Worm (Caenorhabditis elegans) whole organism, L4 larva: ENCODE data around the gene ifas-2.

Experiments used
- Y105C5A.15 ChIP-seq: fragments of 200-800 bp; sonication (Bioruptor generic); IDR thresholded peaks from 2 replicates; pipeline ENCODE4 v1.3.6; 2022; ENCODE audit warnings: missing genetic modification characterization, missing compliant biosample characterization
- ama-1 ChIP-seq: fragments of 150-350 bp; optimal IDR thresholded peaks from 2 replicates; lab custom pipeline; 2014; ENCODE audit warnings: inconsistent platforms, mixed read lengths
- ceh-44 ChIP-seq: fragments of 200-800 bp; sonication (Bioruptor generic); IDR thresholded peaks from 2 replicates; pipeline ENCODE4 v1.3.6; 2022; ENCODE audit warnings: missing genetic modification reagents, missing genetic modification characterization, missing compliant biosample characterization
- daf-12 ChIP-seq: fragments of 150-350 bp; optimal IDR thresholded peaks from 2 replicates; lab custom pipeline; 2014; ENCODE audit warnings: missing biosample characterization, missing genetic modification reagents, missing genetic modification characterization
- hif-1 ChIP-seq, 2 experiments: sonication (generic microtip); optimal IDR thresholded peaks; 2 replicates each; lab custom pipeline; 2016 to 2017; ENCODE audit warnings: missing compliant biosample characterization in 2 of 2, missing genetic modification characterization in 2 of 2, missing genetic modification reagents in 2 of 2, missing genotype in 2 of 2, mild to moderate bottlenecking in 1 of 2
- hmg-1.1 ChIP-seq: fragments of 200-800 bp; sonication (Bioruptor generic); IDR thresholded peaks from 2 replicates; pipeline ENCODE4 v1.3.6; 2022; ENCODE audit warnings: missing genetic modification reagents, missing genetic modification characterization, missing compliant biosample characterization
- lin-15B ChIP-seq: fragments of 150-350 bp; sonication (generic microtip); optimal IDR thresholded peaks from 3 replicates; lab custom pipeline; 2014; ENCODE audit warnings: missing biosample characterization, missing genetic modification characterization
- mep-1 ChIP-seq: fragments of 150-350 bp; sonication (generic microtip); optimal IDR thresholded peaks from 3 replicates; lab custom pipeline; 2014; ENCODE audit warnings: missing biosample characterization, missing genetic modification characterization
- nhr-28 ChIP-seq: fragments of 150-350 bp; optimal IDR thresholded peaks from 2 replicates; lab custom pipeline; 2014; ENCODE audit warnings: missing biosample characterization, missing genetic modification characterization
- nhr-76 ChIP-seq: fragments of 150-350 bp; optimal IDR thresholded peaks from 2 replicates; lab custom pipeline; 2014; ENCODE audit warnings: missing biosample characterization, missing genetic modification characterization
- nhr-77 ChIP-seq: fragments of 150-350 bp; optimal IDR thresholded peaks from 2 replicates; lab custom pipeline; 2014; ENCODE audit warnings: missing biosample characterization, missing genetic modification characterization
- snpc-4 ChIP-seq: fragments of 150-350 bp; optimal IDR thresholded peaks from 2 replicates; lab custom pipeline; 2014; ENCODE audit warnings: missing biosample characterization, missing genetic modification characterization
- spr-1 ChIP-seq: sonication (generic microtip); optimal IDR thresholded peaks from 2 replicates; lab custom pipeline; 2016; ENCODE audit warnings: mild to moderate bottlenecking, missing genetic modification characterization, missing compliant biosample characterization
- unc-62 ChIP-seq, 3 experiments: fragments of 150-350 bp in 1 of 3; sonication (generic microtip); optimal IDR thresholded peaks in 2 of 3; peaks in 1 of 3; 1 replicate in 1 of 3; 2 replicates in 2 of 3; lab custom pipeline; 2014 to 2017; ENCODE audit warnings: missing biosample characterization in 3 of 3, missing genetic modification characterization in 3 of 3, missing genetic modification reagents in 3 of 3, missing genotype in 1 of 3

- TF ChIP-seq lin-15B (tag; lab: Kevin White, UChicago): no peak
- TF ChIP-seq hmg-1.1 (GFP tag; lab: Robert Waterston, UW): no peak
- no peak for TF ChIP-seq unc-62 (GFP tag; optimal IDR thresholded peaks at IDR 0.05 in 1 of 2; lab: Kevin White, UChicago)
- TF ChIP-seq unc-62 (tag; optimal IDR thresholded peaks at IDR 0.05; lab: Kevin White, UChicago): no peak
- no peak for TF ChIP-seq nhr-28 (tag; lab: Kevin White, UChicago)
- TF ChIP-seq ceh-44 (GFP tag; lab: Robert Waterston, UW): no peak
- TF ChIP-seq hif-1 (tag; optimal IDR thresholded peaks at IDR 0.05; lab: Kevin White, UChicago): no peak
- TF ChIP-seq nhr-76 (tag; lab: Kevin White, UChicago): no peak
- TF ChIP-seq daf-12: no peak
- TF ChIP-seq mep-1 (tag; lab: Kevin White, UChicago): no peak
- no peak for TF ChIP-seq snpc-4
- no peak for TF ChIP-seq nhr-77 (tag; lab: Kevin White, UChicago)
- no peak for TF ChIP-seq Y105C5A.15
- TF ChIP-seq ama-1 (lab: Kevin White, UChicago): no peak
- no peak for TF ChIP-seq spr-1 (tag; lab: Kevin White, UChicago)
Observed at ce11 chrV:16921952-16922351, 33.3 kb upstream of the ifas-2 start, which contains the start of gene Y102A5C.4.
